Fruit fly (Drosophila melanogaster): ENCODE data around the gene chp.

The chp gene

dm6 chr3R:31222125-31222889 lies 11.8 kb upstream of the chp start (continued):
- TF ChIP-seq Abd-B (GFP tag; optimal IDR thresholded peaks at IDR 0.05) (peak; percentile 77), dmrt11E (tag; optimal IDR thresholded peaks at IDR 0.05) (peak; percentile 85), cas (GFP tag; IDR thresholded peaks at IDR 0.05) (no peak), Med (GFP tag) (peak; percentile 97), CG16863 (GFP tag; optimal IDR thresholded peaks at IDR 0.05) (peak; percentile 86), cato (GFP tag; optimal IDR thresholded peaks at IDR 0.05; ENCODE audit: borderline replicate concordance) (peak; percentile 53), CG5245 (GFP tag; optimal IDR thresholded peaks at IDR 0.05) (peak; percentile 55), CG3838 (GFP tag; optimal IDR thresholded peaks at IDR 0.05) (peak; percentile 73), knrl (GFP tag; IDR thresholded peaks at IDR 0.05; ENCODE audit: partially characterized antibody) (no peak), Scr (GFP tag; IDR thresholded peaks at IDR 0.05; ENCODE audit: partially characterized antibody) (no peak), fd64A (GFP tag; optimal IDR thresholded peaks at IDR 0.05) (peak; percentile 53), kay (GFP tag; optimal IDR thresholded peaks at IDR 0.05) (peak; percentile 64), zf30C (GFP tag; optimal IDR thresholded peaks at IDR 0.05) (peak; percentile 98), Blimp-1 (GFP tag; optimal IDR thresholded peaks at IDR 0.05) (peak; percentile 77), ci (GFP tag; IDR thresholded peaks at IDR 0.05) (no peak), Dll (GFP tag; IDR thresholded peaks at IDR 0.05; ENCODE audit: partially characterized antibody) (no peak), Jarid2 (GFP tag; optimal IDR thresholded peaks at IDR 0.05) (peak; percentile 12), ro (GFP tag; IDR thresholded peaks at IDR 0.05) (no peak), tap (tag; optimal IDR thresholded peaks at IDR 0.05) (peak; percentile 76), CG8478 (optimal IDR thresholded peaks at IDR 0.05) (no peak), CG7963 (GFP tag; IDR thresholded peaks at IDR 0.05; ENCODE audit: partially characterized antibody) (no peak), ham (GFP tag; IDR thresholded peaks at IDR 0.05) (no peak), h (optimal IDR thresholded peaks at IDR 0.05) (no peak), insv (GFP tag; optimal IDR thresholded peaks at IDR 0.05) (peak in 1 of 2 experiments; percentile 40), eve (GFP tag; optimal IDR thresholded peaks at IDR 0.05) (peak in 1 of 2 experiments; percentile 26), CG18262 (tag; optimal IDR thresholded peaks at IDR 0.05) (peak; percentile 84), jumu (GFP tag; optimal IDR thresholded peaks at IDR 0.05) (peak; percentile 78), CG6654 (GFP tag; optimal IDR thresholded peaks at IDR 0.05) (peak; percentile 28), CG15479 (GFP tag; optimal IDR thresholded peaks at IDR 0.05) (peak; percentile 40), CG10979 (tag; optimal IDR thresholded peaks at IDR 0.05) (peak; percentile 83), CG2202 (tag; optimal IDR thresholded peaks at IDR 0.05) (peak; percentile 68), lola (GFP tag; optimal IDR thresholded peaks at IDR 0.05) (peak in 1 of 3 experiments; percentile 85), CG11560 (tag; IDR thresholded peaks at IDR 0.05) (no peak), yki (optimal IDR thresholded peaks at IDR 0.05) (no peak), CG3065 (GFP tag; optimal IDR thresholded peaks at IDR 0.05) (peak; percentile 71), CG15073 (GFP tag; optimal IDR thresholded peaks at IDR 0.05) (no peak), CG10565 (GFP tag; optimal IDR thresholded peaks at IDR 0.05) (no peak), dysf (GFP tag; IDR thresholded peaks at IDR 0.05) (no peak), CG8924 (tag; optimal IDR thresholded peaks at IDR 0.05) (peak; percentile 87), fd102C (GFP tag; optimal IDR thresholded peaks at IDR 0.05) (peak; percentile 32), pb (GFP tag; optimal IDR thresholded peaks at IDR 0.05) (peak; percentile 86), chif (GFP tag; optimal IDR thresholded peaks at IDR 0.05) (peak; percentile 67 to 87), stc (GFP tag; IDR thresholded peaks at IDR 0.05) (no peak), CG5180 (GFP tag; optimal IDR thresholded peaks at IDR 0.05) (peak; percentile 66), NfI (GFP tag; optimal IDR thresholded peaks at IDR 0.05) (peak; percentile 83), Camta (GFP tag; optimal IDR thresholded peaks at IDR 0.05) (peak; percentile 86), CG17359 (tag; optimal IDR thresholded peaks at IDR 0.05) (peak; percentile 81), sens (GFP tag) (peak; percentile 97), danr (GFP tag; IDR thresholded peaks at IDR 0.05) (no peak), Atf-2 (GFP tag; optimal IDR thresholded peaks at IDR 0.05) (peak; percentile 83)

Data from whole organism, embryonic.